Fruit fly (Drosophila melanogaster) whole organism, embryonic: ENCODE data around the gene Cdc42.

ENCODE experiments used
- Ada2b ChIP-seq: fragments of 200-800 bp; sonication (Bioruptor generic); IDR thresholded peaks from 2 replicates; pipeline ENCODE4 v1.3.6; 2022; ENCODE audit warnings: missing biosample characterization, missing genetic modification characterization
- Aef1 ChIP-seq: fragments of 200-800 bp; sonication (Bioruptor generic); IDR thresholded peaks from 3 replicates; pipeline ENCODE4 v1.3.6; 2022; ENCODE audit warnings: missing biosample characterization, missing genetic modification characterization
- Atf3 ChIP-seq: fragments of 200-800 bp; sonication (Bioruptor generic); optimal IDR thresholded peaks from 3 replicates; lab custom pipeline; 2016; ENCODE audit warnings: missing biosample characterization, missing genetic modification characterization
- BtbVII ChIP-seq: fragments of 200-800 bp; sonication (Bioruptor generic); optimal IDR thresholded peaks from 3 replicates; lab custom pipeline; 2017; ENCODE audit warnings: missing biosample characterization, mild to moderate bottlenecking, missing genetic modification characterization
- CG1024 ChIP-seq: fragments of 200-800 bp; sonication (Bioruptor generic); IDR thresholded peaks from 2 replicates; pipeline ENCODE4 v1.3.6; 2022; ENCODE audit warnings: missing biosample characterization, missing genetic modification characterization
- CG10366 ChIP-seq: fragments of 200-800 bp; sonication (Bioruptor generic); IDR thresholded peaks from 2 replicates; pipeline ENCODE4 v1.3.6; 2022; ENCODE audit warnings: missing biosample characterization, missing genetic modification characterization
- CG11093 ChIP-seq: fragments of 200-800 bp; sonication (Bioruptor generic); IDR thresholded peaks from 3 replicates; pipeline ENCODE4 v1.3.6; 2022; ENCODE audit warnings: missing biosample characterization, missing genetic modification characterization
- CG14050 ChIP-seq: fragments of 200-800 bp; sonication (Bioruptor generic); IDR thresholded peaks from 3 replicates; pipeline ENCODE4 v1.3.6; 2022; ENCODE audit warnings: missing biosample characterization, missing genetic modification characterization
- CG15514 ChIP-seq: fragments of 200-800 bp; sonication (Bioruptor generic); optimal IDR thresholded peaks from 3 replicates; lab custom pipeline; 2017; ENCODE audit warnings: missing biosample characterization, missing genetic modification characterization, mild to moderate bottlenecking, moderate library complexity, missing genetic modification reagents
- CG16813 ChIP-seq: fragments of 200-800 bp; sonication (Bioruptor generic); IDR thresholded peaks from 3 replicates; pipeline ENCODE4 v1.3.6; 2022; ENCODE audit warnings: missing biosample characterization, missing genetic modification characterization; ENCODE audit not compliant: partially characterized antibody
- CG18619 ChIP-seq: fragments of 200-800 bp; sonication (Bioruptor generic); optimal IDR thresholded peaks from 3 replicates; lab custom pipeline; 2017; ENCODE audit warnings: missing biosample characterization, mild to moderate bottlenecking, missing genetic modification characterization
- CG2120 ChIP-seq: fragments of 200-800 bp; sonication (Bioruptor generic); optimal IDR thresholded peaks from 3 replicates; lab custom pipeline; 2016; ENCODE audit warnings: missing biosample characterization, missing genetic modification characterization
- CG2889 ChIP-seq: fragments of 200-800 bp; sonication (Bioruptor generic); IDR thresholded peaks from 3 replicates; pipeline ENCODE4 v1.3.6; 2022; ENCODE audit warnings: missing biosample characterization, missing genetic modification characterization
- CG31441 ChIP-seq: fragments of 200-800 bp; sonication (Bioruptor generic); IDR thresholded peaks from 2 replicates; pipeline ENCODE4 v1.3.6; 2022; ENCODE audit warnings: missing biosample characterization, missing genetic modification characterization
- CG3281 ChIP-seq: fragments of 200-800 bp; sonication (Bioruptor generic); optimal IDR thresholded peaks from 3 replicates; lab custom pipeline; 2017; ENCODE audit warnings: missing biosample characterization, mild to moderate bottlenecking, missing genetic modification characterization
- CG3847 ChIP-seq: fragments of 200-800 bp; sonication (Bioruptor generic); IDR thresholded peaks from 2 replicates; pipeline ENCODE4 v1.3.6; 2022; ENCODE audit warnings: missing biosample characterization, missing genetic modification characterization
- CG4707 ChIP-seq: fragments of 200-800 bp; sonication (Bioruptor generic); optimal IDR thresholded peaks from 2 replicates; lab custom pipeline; 2018; ENCODE audit warnings: missing biosample characterization, mild to moderate bottlenecking, missing genetic modification characterization, moderate library complexity
- CG6683 ChIP-seq: fragments of 200-800 bp; sonication (Bioruptor generic); optimal IDR thresholded peaks from 2 replicates; lab custom pipeline; 2017; ENCODE audit warnings: missing biosample characterization, mild to moderate bottlenecking, missing genetic modification characterization, missing genetic modification reagents
- CG7987 ChIP-seq: fragments of 200-800 bp; sonication (Bioruptor generic); optimal IDR thresholded peaks from 2 replicates; lab custom pipeline; 2018; ENCODE audit warnings: missing biosample characterization, mild to moderate bottlenecking, missing genetic modification characterization, moderate library complexity
- CG9215 ChIP-seq: fragments of 200-800 bp; sonication (Bioruptor generic); IDR thresholded peaks from 2 replicates; pipeline ENCODE4 v1.3.6; 2022; ENCODE audit warnings: missing biosample characterization, missing genetic modification characterization
- CG9437 ChIP-seq: fragments of 200-800 bp; sonication (Bioruptor generic); optimal IDR thresholded peaks from 2 replicates; lab custom pipeline; 2018; ENCODE audit warnings: missing biosample characterization, mild to moderate bottlenecking, missing genetic modification characterization
- CG9932 ChIP-seq: fragments of 200-800 bp; sonication (Bioruptor generic); IDR thresholded peaks from 2 replicates; pipeline ENCODE4 v1.3.6; 2022; ENCODE audit warnings: missing biosample characterization, missing genetic modification characterization
- Dfd ChIP-seq, 2 experiments: fragments of >200 bp; optimal IDR thresholded peaks; 2 replicates each; lab custom pipeline; 2017; ENCODE audit warnings: missing biosample characterization in 2 of 2, missing genetic modification characterization in 2 of 2
- Dll ChIP-seq: fragments of 200-800 bp; sonication (Bioruptor generic); IDR thresholded peaks from 4 replicates; pipeline ENCODE4 v1.3.6; 2022; ENCODE audit warnings: missing biosample characterization, missing genetic modification characterization; ENCODE audit not compliant: partially characterized antibody
- Elba2 ChIP-seq: fragments of 200-800 bp; sonication (Bioruptor generic); optimal IDR thresholded peaks from 3 replicates; lab custom pipeline; 2016; ENCODE audit warnings: missing biosample characterization, missing genetic modification characterization
- MTF-1 ChIP-seq: fragments of 200-800 bp; sonication (Bioruptor generic); optimal IDR thresholded peaks from 2 replicates; lab custom pipeline; 2018; ENCODE audit warnings: missing biosample characterization, mild to moderate bottlenecking, missing genetic modification characterization, borderline replicate concordance
- Med ChIP-seq: fragments of 200-800 bp; sonication (Bioruptor generic); peaks from one replicate; lab custom pipeline; 2016; ENCODE audit warnings: missing biosample characterization, missing genetic modification characterization, mild to moderate bottlenecking, inconsistent platforms, moderate library complexity
- Nf-YB ChIP-seq: fragments of 200-800 bp; sonication (Bioruptor generic); optimal IDR thresholded peaks from 3 replicates; lab custom pipeline; 2019; ENCODE audit warnings: missing biosample characterization, mild to moderate bottlenecking, missing genetic modification characterization, moderate library complexity
- Sox102F ChIP-seq: fragments of 200-800 bp; sonication (Bioruptor generic); optimal IDR thresholded peaks from 2 replicates; lab custom pipeline; 2018; ENCODE audit warnings: missing biosample characterization, mild to moderate bottlenecking, missing genetic modification characterization, moderate library complexity
- Spps ChIP-seq: fragments of 200-800 bp; sonication (Bioruptor generic); optimal IDR thresholded peaks from 2 replicates; lab custom pipeline; 2018; ENCODE audit warnings: missing biosample characterization, mild to moderate bottlenecking, missing genetic modification characterization
- Stat92E ChIP-seq, 3 experiments: fragments of >200 bp in 2 of 3; fragments of 200-800 bp in 1 of 3; sonication (Bioruptor generic) in 1 of 3; optimal IDR thresholded peaks; 2 replicates each; lab custom pipeline; 2017 to 2019; ENCODE audit warnings: missing biosample characterization in 3 of 3, missing genetic modification characterization in 3 of 3, mild to moderate bottlenecking in 1 of 3, moderate library complexity in 1 of 3
- amos ChIP-seq: fragments of 200-800 bp; sonication (Bioruptor generic); IDR thresholded peaks from 2 replicates; pipeline ENCODE4 v1.3.6; 2022; ENCODE audit warnings: missing biosample characterization, missing genetic modification characterization; ENCODE audit not compliant: partially characterized antibody
- cato ChIP-seq: fragments of 200-800 bp; sonication (Bioruptor generic); optimal IDR thresholded peaks from 2 replicates; lab custom pipeline; 2016; ENCODE audit warnings: missing biosample characterization, missing genetic modification characterization, borderline replicate concordance
- chn ChIP-seq: fragments of 200-800 bp; sonication (Bioruptor generic); optimal IDR thresholded peaks from 2 replicates; lab custom pipeline; 2016; ENCODE audit warnings: missing biosample characterization, missing genetic modification characterization
- dmrt99B ChIP-seq: fragments of 200-800 bp; sonication (Bioruptor generic); optimal IDR thresholded peaks from 2 replicates; lab custom pipeline; 2018; ENCODE audit warnings: missing biosample characterization, mild to moderate bottlenecking, missing genetic modification characterization, moderate library complexity
- esg ChIP-seq: fragments of 200-800 bp; sonication (Bioruptor generic); conservative IDR thresholded peaks from 2 replicates; pipeline ENCODE4 v1.3.6; 2022; ENCODE audit warnings: missing biosample characterization, missing genetic modification characterization
- fd3F ChIP-seq: fragments of 200-800 bp; sonication (Bioruptor generic); optimal IDR thresholded peaks from 2 replicates; lab custom pipeline; 2018; ENCODE audit warnings: missing biosample characterization, mild to moderate bottlenecking, missing genetic modification characterization, moderate library complexity
- gem ChIP-seq: fragments of 200-800 bp; sonication (Bioruptor generic); optimal IDR thresholded peaks from 2 replicates; lab custom pipeline; 2019; ENCODE audit warnings: missing biosample characterization, mild to moderate bottlenecking, missing genetic modification characterization, moderate library complexity
- gfzf ChIP-seq: fragments of 200-800 bp; sonication (Bioruptor generic); optimal IDR thresholded peaks from 2 replicates; lab custom pipeline; 2016; ENCODE audit warnings: missing biosample characterization, mild to moderate bottlenecking, missing genetic modification characterization, moderate library complexity
- org-1 ChIP-seq: fragments of 200-800 bp; sonication (Bioruptor generic); optimal IDR thresholded peaks from 2 replicates; lab custom pipeline; 2017; ENCODE audit warnings: missing biosample characterization, missing genetic modification characterization
- peb ChIP-seq: fragments of 200-800 bp; sonication (Bioruptor generic); IDR thresholded peaks from 2 replicates; pipeline ENCODE4 v1.3.6; 2022; ENCODE audit warnings: missing biosample characterization, missing genetic modification characterization
- pho ChIP-seq: fragments of 200-800 bp; sonication (Bioruptor generic); optimal IDR thresholded peaks from 2 replicates; lab custom pipeline; 2016; ENCODE audit warnings: missing biosample characterization, missing genetic modification characterization
- ranshi ChIP-seq: fragments of 200-800 bp; sonication (Bioruptor generic); IDR thresholded peaks from 2 replicates; pipeline ENCODE4 v1.3.6; 2022; ENCODE audit warnings: missing biosample characterization, missing genetic modification characterization
- ro ChIP-seq: fragments of 200-800 bp; sonication (Bioruptor generic); IDR thresholded peaks from 2 replicates; pipeline ENCODE4 v1.3.6; 2022; ENCODE audit warnings: missing biosample characterization, missing genetic modification characterization
- scrt ChIP-seq: fragments of 200-800 bp; sonication (Bioruptor generic); optimal IDR thresholded peaks from 2 replicates; lab custom pipeline; 2018; ENCODE audit warnings: missing biosample characterization, mild to moderate bottlenecking, missing genetic modification characterization, moderate library complexity
- sisA ChIP-seq: fragments of 200-800 bp; sonication (Bioruptor generic); IDR thresholded peaks from 2 replicates; pipeline ENCODE4 v1.3.6; 2022; ENCODE audit warnings: missing biosample characterization, missing genetic modification characterization
- slbo ChIP-seq: fragments of 200-800 bp; sonication (Bioruptor generic); IDR thresholded peaks from 2 replicates; pipeline ENCODE4 v1.3.6; 2022; ENCODE audit warnings: missing biosample characterization, missing genetic modification characterization
- stwl ChIP-seq: fragments of 200-800 bp; sonication (Bioruptor generic); optimal IDR thresholded peaks from 3 replicates; lab custom pipeline; 2018; ENCODE audit warnings: missing biosample characterization, mild to moderate bottlenecking, missing genetic modification characterization, moderate library complexity
- sug ChIP-seq: fragments of 200-800 bp; optimal IDR thresholded peaks from 2 replicates; lab custom pipeline; 2019; ENCODE audit warnings: missing biosample characterization, mild to moderate bottlenecking, missing genetic modification characterization, moderate library complexity

Gene Cdc42

dm6 chrX:19694792-19695558, 1.9 kb upstream of the Cdc42 start, which contains the start of gene CG14229 (continued):
- TF ChIP-seq fd3F (no peak), stwl (tag; lab: Kevin White, UChicago) (peak; percentile 22), pho (GFP tag; lab: Kevin White, UChicago) (no peak), Nf-YB (GFP tag; lab: Kevin White, UChicago) (no peak), CG11093 (GFP tag; lab: Robert Waterston, UW) (no peak), CG16813 (no peak), peb (GFP tag; lab: Robert Waterston, UW) (no peak), Dfd (GFP tag; optimal IDR thresholded peaks at IDR 0.05; lab: Kevin White, UChicago) (no peak), dmrt99B (tag; lab: Kevin White, UChicago) (peak; percentile 7), CG14050 (GFP tag; lab: Robert Waterston, UW) (peak; percentile 13; the same call in 1 of the 3 replicates), org-1 (no peak), CG9932 (GFP tag; lab: Robert Waterston, UW) (peak; percentile 31; the same call in 1 of the 2 replicates), amos (GFP tag; lab: Robert Waterston, UW) (0 out of 2 replicates have a peak, but pooled peaks have one; percentile 16), CG3847 (GFP tag; lab: Robert Waterston, UW) (no peak), Med (GFP tag; lab: Kevin White, UChicago) (peak; percentile 48), scrt (GFP tag; lab: Kevin White, UChicago) (no peak), esg (no peak), CG10366 (GFP tag; lab: Robert Waterston, UW) (peak; percentile 42), Atf3 (GFP tag; lab: Kevin White, UChicago) (no peak), CG18619 (GFP tag; lab: Kevin White, UChicago) (no peak), chn (GFP tag; lab: Kevin White, UChicago) (no peak), Elba2 (GFP tag; lab: Kevin White, UChicago) (peak; percentile 98), CG31441 (GFP tag; lab: Robert Waterston, UW) (no peak), sug (tag; lab: Kevin White, UChicago) (no peak), CG7987 (GFP tag; lab: Kevin White, UChicago) (no peak), sisA (peak; percentile 44), gfzf (GFP tag; lab: Kevin White, UChicago) (peak; percentile 69), Aef1 (GFP tag; lab: Robert Waterston, UW) (no peak), CG2120 (GFP tag; lab: Kevin White, UChicago) (peak; percentile 30), ro (GFP tag; lab: Robert Waterston, UW) (no peak), Spps (tag; lab: Kevin White, UChicago) (no peak), slbo (GFP tag; lab: Robert Waterston, UW) (peak; percentile 38), CG9437 (GFP tag; lab: Kevin White, UChicago) (no peak), CG9215 (GFP tag; lab: Robert Waterston, UW) (peak; percentile 43), BtbVII (GFP tag; lab: Kevin White, UChicago) (no peak), cato (GFP tag; lab: Kevin White, UChicago) (no peak), CG1024 (no peak), gem (tag; lab: Kevin White, UChicago) (peak; percentile 38), CG15514 (GFP tag; lab: Kevin White, UChicago) (no peak), CG6683 (GFP tag; lab: Kevin White, UChicago) (no peak), Ada2b (peak; percentile 42; the same call in 1 of the 2 replicates), CG3281 (GFP tag; lab: Kevin White, UChicago) (peak; percentile 3), ranshi (0 out of 2 replicates have a peak, but pooled peaks have one; percentile 24), CG4707 (GFP tag; lab: Kevin White, UChicago) (no peak), MTF-1 (no peak), Stat92E (GFP tag; optimal IDR thresholded peaks at IDR 0.05; lab: Kevin White, UChicago) (no peak), Dll (0 out of 4 replicates have a peak, but pooled peaks have one; percentile 23), Sox102F (GFP tag; lab: Kevin White, UChicago) (peak; percentile 10), CG2889 (GFP tag; lab: Robert Waterston, UW) (no peak)
